Fruit fly (Drosophila melanogaster): ENCODE measurements around the gene CG42779.

CG42779 gene

dm6 chr3R:17077968-17078417, 43.4 kb upstream of the CG42779 start (continued):
- TF ChIP-seq CG10274 (GFP tag; optimal IDR thresholded peaks at IDR 0.05) (no peak), CG17802 (tag; optimal IDR thresholded peaks at IDR 0.05) (no peak), twi (tag; optimal IDR thresholded peaks at IDR 0.05) (peak; percentile 84), unc-4 (GFP tag; IDR thresholded peaks at IDR 0.05; ENCODE audit: partially characterized antibody) (peak; percentile 20; the same call in 1 of the 2 replicates), sd (tag; optimal IDR thresholded peaks at IDR 0.05) (no peak), tx (GFP tag; optimal IDR thresholded peaks at IDR 0.05) (no peak), Awh (GFP tag; IDR thresholded peaks at IDR 0.05) (no peak), Gsc (GFP tag; IDR thresholded peaks at IDR 0.05) (no peak), Trl (optimal IDR thresholded peaks at IDR 0.05) (peak; percentile 39 to 45), Trl (GFP tag; optimal IDR thresholded peaks at IDR 0.05) (peak; percentile 5), CG15269 (tag; optimal IDR thresholded peaks at IDR 0.05) (no peak), pfk (GFP tag; optimal IDR thresholded peaks at IDR 0.05) (no peak), CG14050 (GFP tag; IDR thresholded peaks at IDR 0.05) (no peak), CG7963 (GFP tag; IDR thresholded peaks at IDR 0.05; ENCODE audit: partially characterized antibody) (no peak), CG17912 (GFP tag; optimal IDR thresholded peaks at IDR 0.05) (peak; percentile 34), CG34376 (GFP tag; optimal IDR thresholded peaks at IDR 0.05) (peak; percentile 80), oc (tag; optimal IDR thresholded peaks at IDR 0.05) (no peak), Ptx1 (GFP tag; IDR thresholded peaks at IDR 0.05) (no peak), CG12155 (GFP tag; optimal IDR thresholded peaks at IDR 0.05) (no peak), usp (GFP tag; optimal IDR thresholded peaks at IDR 0.05) (no peak), CG8478 (optimal IDR thresholded peaks at IDR 0.05) (no peak), lilli (GFP tag; optimal IDR thresholded peaks at IDR 0.05) (peak; percentile 7), CG17361 (GFP tag; IDR thresholded peaks at IDR 0.05) (no peak), CG13624 (GFP tag; optimal IDR thresholded peaks at IDR 0.05) (peak; percentile 27), h (optimal IDR thresholded peaks at IDR 0.05) (no peak), Blimp-1 (GFP tag; optimal IDR thresholded peaks at IDR 0.05) (no peak), CG12769 (tag; optimal IDR thresholded peaks at IDR 0.05) (peak; percentile 60), CG14710 (tag; optimal IDR thresholded peaks at IDR 0.05) (no peak), Adf1 (GFP tag; IDR thresholded peaks at IDR 0.05) (peak; percentile 61; the same call in 1 of the 2 replicates), ewg (GFP tag; optimal IDR thresholded peaks at IDR 0.05) (no peak), CG5953 (GFP tag; IDR thresholded peaks at IDR 0.05) (peak; percentile 3; the same call in 1 of the 2 replicates), grn (GFP tag; optimal IDR thresholded peaks at IDR 0.05) (peak; percentile 58), yki (optimal IDR thresholded peaks at IDR 0.05) (no peak), CG14441 (GFP tag; IDR thresholded peaks at IDR 0.05) (0 out of 2 replicates have a peak, but pooled peaks have one; percentile 9), BtbVII (GFP tag; optimal IDR thresholded peaks at IDR 0.05) (peak; percentile 19), crc (GFP tag; optimal IDR thresholded peaks at IDR 0.05) (no peak), psq (GFP tag; optimal IDR thresholded peaks at IDR 0.05) (no peak), CG11456 (GFP tag; IDR thresholded peaks at IDR 0.05) (0 out of 3 replicates have a peak, but pooled peaks have one; percentile 49), CG17568 (GFP tag; optimal IDR thresholded peaks at IDR 0.05) (no peak), Pdp1 (GFP tag; optimal IDR thresholded peaks at IDR 0.05) (peak in 1 of 2 experiments; percentile 78), Lhr (GFP tag; optimal IDR thresholded peaks at IDR 0.05) (no peak), CG4730 (GFP tag; IDR thresholded peaks at IDR 0.05) (no peak), MBD-R2 (GFP tag; IDR thresholded peaks at IDR 0.05) (no peak; the same call in 1 of the 2 replicates), Opbp (GFP tag; IDR thresholded peaks at IDR 0.05; ENCODE audit: partially characterized antibody) (peak; percentile 43; the same call in 1 of the 3 replicates), CG15601 (tag; optimal IDR thresholded peaks at IDR 0.05) (no peak), TFAM (GFP tag; optimal IDR thresholded peaks at IDR 0.05) (no peak), az2 (GFP tag; optimal IDR thresholded peaks at IDR 0.05) (no peak), CG2875 (GFP tag; optimal IDR thresholded peaks at IDR 0.05) (no peak), hb (GFP tag; IDR thresholded peaks at IDR 0.05; ENCODE audit: partially characterized antibody) (no peak), CG3065 (GFP tag; optimal IDR thresholded peaks at IDR 0.05) (no peak), CG33213 (GFP tag; optimal IDR thresholded peaks at IDR 0.05) (no peak), sens (GFP tag) (no peak)

Data from whole organism, embryonic.